Worm (Caenorhabditis elegans): Measurements from ENCODE around the gene let-721.

let-721 gene

DNA sequence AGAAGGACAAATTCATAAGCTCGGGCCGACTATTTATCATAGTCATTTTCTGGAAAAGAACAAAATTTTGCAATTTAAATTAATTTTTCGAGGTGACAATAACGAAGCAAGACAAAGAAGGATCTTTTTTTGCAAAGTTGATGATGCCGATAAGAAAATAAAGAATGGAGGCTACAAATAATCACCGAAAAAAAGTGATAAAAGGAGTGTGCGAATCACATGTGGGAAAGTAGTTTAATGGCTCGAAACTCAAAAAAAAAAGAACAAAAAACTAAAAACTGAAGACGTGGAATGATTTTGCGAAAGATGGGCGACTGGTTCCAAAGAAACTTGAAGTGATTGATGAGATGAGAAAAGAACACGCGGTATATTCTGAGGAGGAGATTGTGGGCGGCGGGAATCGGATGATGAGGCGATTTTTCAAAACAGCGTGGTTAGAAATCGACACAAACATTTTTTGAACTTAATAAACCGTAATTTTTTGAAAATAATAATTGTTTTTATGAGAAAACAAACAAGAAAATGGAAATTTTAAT is 27.2 kb downstream of the let-721 start, which contains the start of gene atgl-1:
atgl-1 (minus strand) TSS at position 51 of the 536 bp plus-strand sequence.
- TF ChIP-seq scrt-1 (GFP tag; IDR thresholded peaks at IDR 0.05) (no peak), pes-1 (GFP tag; IDR thresholded peaks at IDR 0.05) (no peak)

DNA sequence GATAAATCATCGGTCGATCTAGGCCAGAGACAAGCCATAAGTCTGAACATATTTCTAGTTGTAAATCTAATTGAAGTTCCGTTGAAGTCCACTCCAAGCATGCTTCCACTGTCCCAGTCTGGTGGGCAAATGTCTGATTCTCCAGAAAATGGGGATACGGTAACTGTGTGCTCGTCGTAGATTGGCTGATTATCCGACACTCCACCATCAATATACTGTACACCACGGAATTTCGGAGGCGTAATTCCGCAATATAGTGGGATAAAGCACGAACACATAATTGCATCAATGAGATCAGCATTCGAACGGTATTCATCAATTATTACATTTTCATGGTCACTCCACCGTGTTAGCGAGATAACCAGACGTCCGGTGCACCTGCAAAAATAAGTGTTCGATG is 28.5 kb downstream of the let-721 start:
- TF ChIP-seq tra-4 (tag; optimal IDR thresholded peaks at IDR 0.05) = no peak
- no peak for TF ChIP-seq ceh-13 (GFP tag; optimal IDR thresholded peaks at IDR 0.05)
- TF ChIP-seq ets-7 (tag; optimal IDR thresholded peaks at IDR 0.05) = no peak
- no peak for TF ChIP-seq hmbx-1 (tag; optimal IDR thresholded peaks at IDR 0.05)
- TF ChIP-seq pes-1 (GFP tag; IDR thresholded peaks at IDR 0.05) = no peak
- TF ChIP-seq tbx-37 (GFP tag; conservative IDR thresholded peaks at IDR 0.05) = no peak
- no peak for TF ChIP-seq hmg-4 (GFP tag; optimal IDR thresholded peaks at IDR 0.05)
- no peak for TF ChIP-seq ceh-36 (tag; optimal IDR thresholded peaks at IDR 0.05)
- no peak for TF ChIP-seq hnd-1 (tag; optimal IDR thresholded peaks at IDR 0.05)
- no peak for TF ChIP-seq ama-1 (optimal IDR thresholded peaks at IDR 0.05)
- no peak for TF ChIP-seq tbx-11 (GFP tag; IDR thresholded peaks at IDR 0.05)

DNA sequence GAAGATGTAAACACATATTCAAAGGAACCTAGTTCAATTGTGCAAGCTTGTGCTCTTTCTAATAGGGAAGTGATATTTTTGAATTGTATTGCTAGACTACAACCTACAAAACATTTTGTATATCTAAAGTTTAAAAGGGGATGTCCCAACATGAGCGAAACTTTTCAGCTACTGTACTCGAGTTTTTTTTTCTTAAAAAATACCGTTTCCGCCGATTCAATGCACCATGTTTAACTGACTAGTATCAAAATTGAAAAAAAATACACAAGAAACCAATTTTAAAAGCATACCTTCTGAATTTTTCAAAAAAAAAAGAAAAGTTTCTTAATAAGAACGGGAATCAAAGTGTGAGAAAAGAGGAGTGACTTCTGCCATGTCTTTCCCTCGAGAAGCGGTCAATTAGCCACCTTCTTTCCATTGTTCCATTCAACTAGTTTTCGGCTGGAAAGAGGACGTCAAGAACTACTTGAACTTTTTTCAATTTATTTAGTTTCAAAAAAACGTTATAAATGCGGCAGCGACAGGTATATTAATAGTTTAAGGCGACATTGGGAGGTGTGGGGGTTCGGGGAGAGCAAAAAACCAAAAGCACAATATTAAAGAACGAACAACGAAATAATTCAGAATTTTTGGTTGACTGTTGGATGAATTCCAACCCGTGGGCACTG is 31.3 kb downstream of the let-721 start, which contains the start of gene nas-4:
nas-4 (minus strand) TSS at position 351 of the 668 bp plus-strand sequence.
- TF ChIP-seq hmbx-1 (tag; optimal IDR thresholded peaks at IDR 0.05) (no peak), hmg-4 (GFP tag; optimal IDR thresholded peaks at IDR 0.05) (no peak), B0310.2 (tag; optimal IDR thresholded peaks at IDR 0.05) (no peak)

DNA sequence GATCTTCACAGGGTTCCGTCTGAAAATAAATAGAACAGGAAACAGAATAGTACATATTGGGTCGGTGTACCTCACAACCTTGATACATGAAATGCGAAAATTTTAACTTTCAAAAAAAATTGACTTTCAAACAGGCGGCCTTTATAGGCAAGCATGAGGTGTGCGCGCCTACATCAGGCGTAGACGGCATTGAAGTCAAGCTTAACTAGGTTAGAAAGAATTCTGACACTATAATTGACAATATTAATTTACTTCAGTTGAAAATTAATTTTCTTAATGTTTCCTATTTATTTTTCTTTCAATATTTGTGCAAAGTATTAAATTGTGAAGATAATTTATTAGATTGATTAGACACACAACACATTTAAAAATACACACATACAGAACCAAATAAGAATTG is 34.8 kb downstream of the let-721 start, which contains the start of gene C05D11.5:
C05D11.5 (minus strand) TSS at position 101 of the 400 bp plus-strand sequence.
- TF ChIP-seq B0310.2 (tag; optimal IDR thresholded peaks at IDR 0.05) (no peak), aly-1 (tag; optimal IDR thresholded peaks at IDR 0.05) (no peak), hmbx-1 (tag; optimal IDR thresholded peaks at IDR 0.05) (no peak), ceh-13 (GFP tag; optimal IDR thresholded peaks at IDR 0.05) (no peak), pes-1 (GFP tag; IDR thresholded peaks at IDR 0.05) (no peak), tra-4 (tag; optimal IDR thresholded peaks at IDR 0.05) (no peak), F13C5.2 (tag; optimal IDR thresholded peaks at IDR 0.05) (no peak), flt-1 (GFP tag; IDR thresholded peaks at IDR 0.05) (no peak), ama-1 (optimal IDR thresholded peaks at IDR 0.05) (no peak), ceh-36 (tag; optimal IDR thresholded peaks at IDR 0.05) (no peak), ets-7 (tag; optimal IDR thresholded peaks at IDR 0.05) (no peak)

DNA sequence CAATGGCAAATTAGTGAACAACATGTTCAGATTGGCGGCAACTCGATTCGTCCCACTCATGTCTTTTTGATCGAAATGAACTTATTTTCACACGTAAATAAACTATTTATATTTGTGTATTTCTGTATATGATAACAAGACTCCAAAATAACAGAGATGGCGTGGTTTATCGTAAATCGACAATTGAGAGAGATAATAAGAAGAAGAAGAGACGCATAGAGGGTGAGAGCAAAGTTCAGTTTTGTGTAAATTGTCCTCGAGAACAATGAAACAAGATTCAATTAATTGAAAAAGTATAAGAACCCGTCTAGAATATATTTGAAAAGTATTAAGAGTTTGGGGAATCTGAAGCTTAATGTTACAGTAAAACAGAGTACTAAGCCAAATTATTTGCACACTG is 35.3 kb downstream of the let-721 start:
- no peak for TF ChIP-seq ama-1 (optimal IDR thresholded peaks at IDR 0.05)
- TF ChIP-seq hmbx-1 (tag; optimal IDR thresholded peaks at IDR 0.05) = no peak
- TF ChIP-seq ceh-13 (GFP tag; optimal IDR thresholded peaks at IDR 0.05) = no peak
- TF ChIP-seq tra-4 (tag; optimal IDR thresholded peaks at IDR 0.05) = no peak
- no peak for TF ChIP-seq sea-1 (GFP tag; conservative IDR thresholded peaks at IDR 0.05)
- no peak for TF ChIP-seq tbx-11 (GFP tag; IDR thresholded peaks at IDR 0.05)
- TF ChIP-seq ets-7 (tag; optimal IDR thresholded peaks at IDR 0.05) = no peak
- no peak for TF ChIP-seq hnd-1 (tag; optimal IDR thresholded peaks at IDR 0.05)
- no peak for TF ChIP-seq B0310.2 (tag; optimal IDR thresholded peaks at IDR 0.05)
- TF ChIP-seq tbx-37 (GFP tag; conservative IDR thresholded peaks at IDR 0.05) = no peak
- no peak for TF ChIP-seq flt-1 (GFP tag; IDR thresholded peaks at IDR 0.05)
- TF ChIP-seq F13C5.2 (tag; optimal IDR thresholded peaks at IDR 0.05) = no peak
- no peak for TF ChIP-seq pes-1 (GFP tag; IDR thresholded peaks at IDR 0.05)
- no peak for TF ChIP-seq hmg-4 (GFP tag; optimal IDR thresholded peaks at IDR 0.05)
- no peak for TF ChIP-seq scrt-1 (GFP tag; IDR thresholded peaks at IDR 0.05)
- no peak for TF ChIP-seq aly-1 (tag; optimal IDR thresholded peaks at IDR 0.05)
- no peak for TF ChIP-seq ceh-36 (tag; optimal IDR thresholded peaks at IDR 0.05)

DNA sequence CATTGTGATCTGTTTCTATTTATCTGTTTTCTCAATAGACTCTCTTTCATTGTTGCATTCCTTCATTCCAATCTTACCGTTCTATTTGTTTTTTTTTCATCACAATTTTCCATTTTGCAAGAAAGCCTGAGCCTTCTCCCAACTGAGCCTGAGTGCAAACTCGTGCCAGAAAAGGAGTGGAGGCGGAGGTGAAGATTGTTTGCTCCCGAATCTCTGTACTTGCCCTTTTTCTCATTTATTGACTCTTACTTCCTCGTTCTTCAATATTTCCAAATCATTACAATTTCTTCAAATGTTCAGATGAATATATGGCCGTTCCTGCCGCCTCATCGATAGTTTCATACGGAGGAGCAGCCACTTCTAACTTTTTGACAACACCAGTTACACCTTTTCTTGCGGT is 39.9 kb downstream of the let-721 start, which contains the start of gene let-756:
let-756 (plus strand) TSS at position 301 of the 400 bp plus-strand sequence.
- TF ChIP-seq ceh-36 (tag; optimal IDR thresholded peaks at IDR 0.05) = no peak
- TF ChIP-seq hmg-4 (GFP tag; optimal IDR thresholded peaks at IDR 0.05) = no peak
- no peak for TF ChIP-seq ets-7 (tag; optimal IDR thresholded peaks at IDR 0.05)
- TF ChIP-seq hnd-1 (tag; optimal IDR thresholded peaks at IDR 0.05) = no peak
- TF ChIP-seq B0310.2 (tag; optimal IDR thresholded peaks at IDR 0.05) = no peak
- no peak for TF ChIP-seq ama-1 (optimal IDR thresholded peaks at IDR 0.05)
- no peak for TF ChIP-seq pes-1 (GFP tag; IDR thresholded peaks at IDR 0.05)

DNA sequence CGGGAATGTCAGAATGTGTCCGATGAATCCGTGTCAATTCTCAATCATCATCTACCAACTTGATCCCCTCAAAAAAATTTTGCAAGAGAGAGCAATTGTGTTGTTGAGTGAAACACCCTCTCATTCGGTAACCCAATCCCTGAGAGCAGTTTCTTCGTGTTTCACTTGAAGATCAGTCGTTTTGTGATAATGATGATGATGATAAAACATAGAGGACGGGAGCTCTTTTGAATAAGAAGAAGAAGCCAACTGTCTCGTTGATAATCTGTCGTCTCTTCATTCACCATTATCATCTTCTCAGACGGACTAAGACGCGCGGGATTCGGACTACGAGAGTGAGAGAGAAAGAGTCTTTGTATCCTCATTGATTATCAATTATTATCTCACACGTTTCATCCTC is 41.6 kb downstream of the let-721 start:
- TF ChIP-seq aly-1 (tag; optimal IDR thresholded peaks at IDR 0.05) = no peak
- TF ChIP-seq tbx-11 (GFP tag; IDR thresholded peaks at IDR 0.05) = no peak
- no peak for TF ChIP-seq tbx-37 (GFP tag; conservative IDR thresholded peaks at IDR 0.05)
- no peak for TF ChIP-seq ceh-13 (GFP tag; optimal IDR thresholded peaks at IDR 0.05)
- TF ChIP-seq hnd-1 (tag; optimal IDR thresholded peaks at IDR 0.05) = no peak
- no peak for TF ChIP-seq ama-1 (optimal IDR thresholded peaks at IDR 0.05)
- TF ChIP-seq sea-1 (GFP tag; conservative IDR thresholded peaks at IDR 0.05) = no peak
- no peak for TF ChIP-seq B0310.2 (tag; optimal IDR thresholded peaks at IDR 0.05)
- no peak for TF ChIP-seq flt-1 (GFP tag; IDR thresholded peaks at IDR 0.05)
- TF ChIP-seq pes-1 (GFP tag; IDR thresholded peaks at IDR 0.05) = no peak
- no peak for TF ChIP-seq hmg-4 (GFP tag; optimal IDR thresholded peaks at IDR 0.05)
- TF ChIP-seq hmbx-1 (tag; optimal IDR thresholded peaks at IDR 0.05) = no peak
- no peak for TF ChIP-seq ets-7 (tag; optimal IDR thresholded peaks at IDR 0.05)
- TF ChIP-seq tra-4 (tag; optimal IDR thresholded peaks at IDR 0.05) = no peak
- TF ChIP-seq F13C5.2 (tag; optimal IDR thresholded peaks at IDR 0.05) = no peak
- TF ChIP-seq scrt-1 (GFP tag; IDR thresholded peaks at IDR 0.05) = no peak
- TF ChIP-seq ceh-36 (tag; optimal IDR thresholded peaks at IDR 0.05) = no peak

DNA sequence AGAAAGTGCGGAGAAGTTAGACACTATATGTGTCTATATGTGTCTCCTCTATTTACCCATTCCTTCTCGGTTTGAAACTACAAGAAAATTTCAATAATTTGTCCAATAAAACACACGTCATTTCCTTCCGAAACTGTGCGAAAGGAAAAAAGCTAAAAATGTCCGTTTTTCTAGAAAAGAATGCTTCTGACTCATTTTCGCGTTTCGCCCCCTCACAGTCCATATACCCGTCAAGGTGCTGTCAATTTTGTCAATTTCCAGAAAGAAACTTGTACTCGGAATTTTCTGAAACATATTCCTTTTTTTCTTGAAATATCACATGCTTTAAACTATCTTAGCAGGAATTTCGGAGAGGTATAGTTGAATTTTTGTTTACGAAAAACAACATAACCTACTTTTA is 43.9 kb downstream of the let-721 start:
- TF ChIP-seq tbx-37 (GFP tag; conservative IDR thresholded peaks at IDR 0.05) = no peak
- no peak for TF ChIP-seq B0310.2 (tag; optimal IDR thresholded peaks at IDR 0.05)
- no peak for TF ChIP-seq flt-1 (GFP tag; IDR thresholded peaks at IDR 0.05)
- TF ChIP-seq pes-1 (GFP tag; IDR thresholded peaks at IDR 0.05) = no peak
- no peak for TF ChIP-seq tbx-11 (GFP tag; IDR thresholded peaks at IDR 0.05)
- no peak for TF ChIP-seq tra-4 (tag; optimal IDR thresholded peaks at IDR 0.05)
- TF ChIP-seq hmbx-1 (tag; optimal IDR thresholded peaks at IDR 0.05) = no peak
- no peak for TF ChIP-seq hmg-4 (GFP tag; optimal IDR thresholded peaks at IDR 0.05)
- no peak for TF ChIP-seq sea-1 (GFP tag; conservative IDR thresholded peaks at IDR 0.05)
- no peak for TF ChIP-seq ama-1 (optimal IDR thresholded peaks at IDR 0.05)
- TF ChIP-seq scrt-1 (GFP tag; IDR thresholded peaks at IDR 0.05) = no peak
- no peak for TF ChIP-seq F13C5.2 (tag; optimal IDR thresholded peaks at IDR 0.05)
- no peak for TF ChIP-seq hnd-1 (tag; optimal IDR thresholded peaks at IDR 0.05)
- TF ChIP-seq ceh-36 (tag; optimal IDR thresholded peaks at IDR 0.05) = no peak
